Worm (Caenorhabditis elegans) whole organism, late embryonic: ENCODE data around the gene col-84.

Source experiments
- ceh-18 ChIP-seq: sonication (generic microtip); optimal IDR thresholded peaks from 2 replicates; lab custom pipeline; 2016; ENCODE audit warnings: missing genetic modification characterization, missing compliant biosample characterization
- ceh-2 ChIP-seq: sonication (generic microtip); optimal IDR thresholded peaks from 2 replicates; lab custom pipeline; 2016; ENCODE audit warnings: missing genotype, missing genetic modification characterization, missing compliant biosample characterization
- ceh-34 ChIP-seq: sonication (generic microtip); optimal IDR thresholded peaks from 2 replicates; lab custom pipeline; 2016; ENCODE audit warnings: mild to moderate bottlenecking, missing genetic modification characterization, missing compliant biosample characterization
- fax-1 ChIP-seq: sonication (generic microtip); optimal IDR thresholded peaks from 2 replicates; lab custom pipeline; 2016; ENCODE audit warnings: missing genotype, missing genetic modification characterization, missing compliant biosample characterization
- hlh-15 ChIP-seq: sonication (generic microtip); optimal IDR thresholded peaks from 2 replicates; lab custom pipeline; 2016; ENCODE audit warnings: missing genetic modification characterization, missing compliant biosample characterization
- nfya-1 ChIP-seq: sonication (generic microtip); optimal IDR thresholded peaks from 2 replicates; lab custom pipeline; 2017; ENCODE audit warnings: missing genetic modification characterization, mild to moderate bottlenecking, missing compliant biosample characterization, antibody characterized with exemption, moderate library complexity
- nhr-11 ChIP-seq: fragments of 150-350 bp; optimal IDR thresholded peaks from 2 replicates; lab custom pipeline; 2014; ENCODE audit warnings: missing biosample characterization, missing genetic modification characterization
- pqm-1 ChIP-seq: sonication (generic microtip); optimal IDR thresholded peaks from 2 replicates; lab custom pipeline; 2016; ENCODE audit warnings: missing genetic modification characterization, missing compliant biosample characterization
- sox-4 ChIP-seq: sonication (generic microtip); optimal IDR thresholded peaks from 2 replicates; lab custom pipeline; 2017; ENCODE audit warnings: mild to moderate bottlenecking, missing genetic modification characterization, inconsistent platforms, missing compliant biosample characterization
- unc-42 ChIP-seq: sonication (generic microtip); optimal IDR thresholded peaks from 2 replicates; lab custom pipeline; 2016; ENCODE audit warnings: missing genotype, missing genetic modification characterization, missing compliant biosample characterization
- unc-86 ChIP-seq: sonication (generic microtip); optimal IDR thresholded peaks from 2 replicates; lab custom pipeline; 2016; ENCODE audit warnings: missing genetic modification characterization, missing compliant biosample characterization
- zip-5 ChIP-seq: sonication (generic microtip); optimal IDR thresholded peaks from 2 replicates; lab custom pipeline; 2016; ENCODE audit warnings: missing genetic modification characterization, missing compliant biosample characterization

ce11 chrII:11868234-11868633, at the start of gene col-84:
- TF ChIP-seq hlh-15: no peak
- TF ChIP-seq pqm-1 (tag; lab: Kevin White, UChicago): no peak
- TF ChIP-seq zip-5 (tag; lab: Kevin White, UChicago): no peak
- no peak for TF ChIP-seq nhr-11 (tag; lab: Kevin White, UChicago)
- no peak for TF ChIP-seq ceh-2 (tag; lab: Kevin White, UChicago)
- no peak for TF ChIP-seq ceh-18 (tag; lab: Kevin White, UChicago)
- no peak for TF ChIP-seq nfya-1 (tag; lab: Kevin White, UChicago)
- TF ChIP-seq sox-4 (tag; lab: Kevin White, UChicago): no peak
- no peak for TF ChIP-seq unc-86 (tag; lab: Kevin White, UChicago)
- TF ChIP-seq unc-42 (tag; lab: Kevin White, UChicago): no peak
- no peak for TF ChIP-seq fax-1 (tag; lab: Kevin White, UChicago)
- TF ChIP-seq ceh-34 (tag; lab: Kevin White, UChicago): no peak
